Worm (Caenorhabditis elegans): Measurements from ENCODE around the gene sfxn-5.

DNA sequence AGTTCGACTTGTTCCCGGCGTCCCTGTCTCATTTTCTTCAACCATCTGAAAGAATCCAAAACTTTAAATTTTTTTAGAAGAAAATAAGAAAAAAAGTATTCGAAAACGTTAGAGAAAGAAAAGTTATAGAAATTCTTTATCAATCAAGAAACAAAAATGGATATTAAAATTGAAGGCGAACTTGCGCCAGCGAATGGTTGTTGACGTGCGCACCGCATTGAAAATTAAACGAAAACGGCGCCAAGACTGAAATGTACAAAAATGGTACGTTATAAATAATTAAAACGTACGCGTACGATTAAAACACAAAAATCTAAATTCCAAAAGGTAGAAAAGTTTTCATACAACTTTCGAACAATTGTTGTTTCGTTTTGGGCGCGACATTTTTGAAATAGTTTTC lies 18.0 kb downstream of the sfxn-5 start, which contains the start of gene K02C4.3:
- TF ChIP-seq madf-9 (GFP tag; conservative IDR thresholded peaks at IDR 0.05) (no peak), F49E8.2 (tag; optimal IDR thresholded peaks at IDR 0.05; ENCODE audit: borderline replicate concordance) (no peak), tra-1 (GFP tag; IDR thresholded peaks at IDR 0.05) (no peak), D1046.2 (GFP tag; IDR thresholded peaks at IDR 0.05) (no peak)
